Fruit fly (Drosophila melanogaster) whole organism, embryonic: ENCODE measurements around the gene CG32573.

Experiments
- Bteb2 ChIP-seq: fragments of 200-800 bp; sonication (Bioruptor generic); optimal IDR thresholded peaks from 2 replicates; lab custom pipeline; 2016; ENCODE audit warnings: missing biosample characterization, missing genetic modification characterization
- CG10565 ChIP-seq: fragments of 200-800 bp; sonication (Bioruptor generic); optimal IDR thresholded peaks from 3 replicates; lab custom pipeline; 2016; ENCODE audit warnings: missing biosample characterization, mild to moderate bottlenecking, missing genetic modification characterization
- CG11504 ChIP-seq: fragments of 200-800 bp; sonication (Bioruptor generic); optimal IDR thresholded peaks from 3 replicates; lab custom pipeline; 2019; ENCODE audit warnings: missing biosample characterization, mild to moderate bottlenecking, missing genetic modification characterization, moderate library complexity
- CG12391 ChIP-seq: fragments of 200-800 bp; sonication (Bioruptor generic); optimal IDR thresholded peaks from 3 replicates; lab custom pipeline; 2018; ENCODE audit warnings: missing biosample characterization, mild to moderate bottlenecking, missing genetic modification characterization, moderate library complexity
- CG14050 ChIP-seq: fragments of 200-800 bp; sonication (Bioruptor generic); IDR thresholded peaks from 3 replicates; pipeline ENCODE4 v1.3.6; 2022; ENCODE audit warnings: missing biosample characterization, missing genetic modification characterization
- CG14710 ChIP-seq: fragments of 200-800 bp; sonication (Bioruptor generic); optimal IDR thresholded peaks from 3 replicates; lab custom pipeline; 2019; ENCODE audit warnings: missing biosample characterization, mild to moderate bottlenecking, missing genetic modification characterization, moderate library complexity
- CG17359 ChIP-seq: fragments of 200-800 bp; sonication (Bioruptor generic); optimal IDR thresholded peaks from 3 replicates; lab custom pipeline; 2018; ENCODE audit warnings: missing biosample characterization, mild to moderate bottlenecking, missing genetic modification characterization, moderate library complexity
- CG17361 ChIP-seq: fragments of 200-800 bp; sonication (Bioruptor generic); IDR thresholded peaks from 3 replicates; pipeline ENCODE4 v1.3.6; 2022; ENCODE audit warnings: missing biosample characterization, missing genetic modification characterization
- CG17385 ChIP-seq: fragments of 200-800 bp; sonication (Bioruptor generic); optimal IDR thresholded peaks from 3 replicates; lab custom pipeline; 2018; ENCODE audit warnings: missing biosample characterization, mild to moderate bottlenecking, missing genetic modification characterization
- CG2712 ChIP-seq: fragments of 200-800 bp; optimal IDR thresholded peaks from 3 replicates; lab custom pipeline; 2019; ENCODE audit warnings: missing biosample characterization, mild to moderate bottlenecking, missing genetic modification characterization, moderate library complexity
- CG3163 ChIP-seq: fragments of 200-800 bp; sonication (Bioruptor generic); optimal IDR thresholded peaks from 3 replicates; lab custom pipeline; 2016; ENCODE audit warnings: missing biosample characterization, missing genetic modification characterization
- CG33557 ChIP-seq: fragments of 200-800 bp; sonication (Bioruptor generic); optimal IDR thresholded peaks from 2 replicates; lab custom pipeline; 2019; ENCODE audit warnings: missing biosample characterization, mild to moderate bottlenecking, missing genetic modification characterization, moderate library complexity
- CG42726 ChIP-seq: fragments of 200-800 bp; sonication (Bioruptor generic); IDR thresholded peaks from 2 replicates; pipeline ENCODE4 v1.3.6; 2022; ENCODE audit warnings: missing biosample characterization, missing genetic modification characterization; ENCODE audit not compliant: partially characterized antibody
- CG4820 ChIP-seq: fragments of 200-800 bp; sonication (Bioruptor generic); optimal IDR thresholded peaks from 3 replicates; lab custom pipeline; 2016; ENCODE audit warnings: missing biosample characterization, missing genetic modification characterization
- CG5180 ChIP-seq: fragments of 200-800 bp; sonication (Bioruptor generic); optimal IDR thresholded peaks from 3 replicates; lab custom pipeline; 2017; ENCODE audit warnings: missing biosample characterization, missing genetic modification characterization, mild to moderate bottlenecking, moderate library complexity, missing genetic modification reagents
- CG8290 ChIP-seq, 3 experiments: fragments of 200-800 bp; sonication (Bioruptor generic); optimal IDR thresholded peaks; 2 replicates each; lab custom pipeline; 2016 to 2019; ENCODE audit warnings: missing biosample characterization in 3 of 3, missing genetic modification characterization in 3 of 3, mild to moderate bottlenecking in 2 of 3, moderate library complexity in 1 of 3
- CG9609 ChIP-seq: fragments of 200-800 bp; sonication (Bioruptor generic); optimal IDR thresholded peaks from 3 replicates; lab custom pipeline; 2016; ENCODE audit warnings: missing biosample characterization, missing genetic modification characterization
- CG9797 ChIP-seq: fragments of 200-800 bp; sonication (Bioruptor generic); optimal IDR thresholded peaks from 3 replicates; lab custom pipeline; 2018; ENCODE audit warnings: missing biosample characterization, mild to moderate bottlenecking, missing genetic modification characterization
- CG9817 ChIP-seq: fragments of 200-800 bp; sonication (Bioruptor generic); optimal IDR thresholded peaks from 2 replicates; lab custom pipeline; 2018; ENCODE audit warnings: missing biosample characterization, mild to moderate bottlenecking, missing genetic modification characterization, moderate library complexity
- CG9876 ChIP-seq: fragments of 200-800 bp; sonication (Bioruptor generic); optimal IDR thresholded peaks from 2 replicates; lab custom pipeline; 2016; ENCODE audit warnings: missing biosample characterization, missing genetic modification characterization
- CG9932 ChIP-seq: fragments of 200-800 bp; sonication (Bioruptor generic); IDR thresholded peaks from 2 replicates; pipeline ENCODE4 v1.3.6; 2022; ENCODE audit warnings: missing biosample characterization, missing genetic modification characterization
- E2f2 ChIP-seq: fragments of 200-800 bp; sonication (Bioruptor generic); IDR thresholded peaks from 2 replicates; pipeline ENCODE4 v1.3.6; 2022; ENCODE audit warnings: missing biosample characterization, missing genetic modification characterization
- Ets65A ChIP-seq: fragments of 200-800 bp; sonication (Bioruptor generic); peaks from one replicate; lab custom pipeline; 2016; ENCODE audit warnings: missing biosample characterization, missing genetic modification characterization
- Ets97D ChIP-seq: fragments of 200-800 bp; sonication (Bioruptor generic); optimal IDR thresholded peaks from 3 replicates; lab custom pipeline; 2016; ENCODE audit warnings: missing biosample characterization, missing genetic modification characterization
- GATAe ChIP-seq: fragments of 200-800 bp; sonication (Bioruptor generic); conservative IDR thresholded peaks from 2 replicates; pipeline ENCODE4 v1.3.6; 2022; ENCODE audit warnings: missing biosample characterization, missing genetic modification characterization
- HmgD ChIP-seq: fragments of 200-800 bp; sonication (Bioruptor generic); optimal IDR thresholded peaks from 3 replicates; lab custom pipeline; 2016; ENCODE audit warnings: missing biosample characterization, missing genetic modification characterization
- Hsf ChIP-seq: fragments of 200-800 bp; sonication (Bioruptor generic); optimal IDR thresholded peaks from 3 replicates; lab custom pipeline; 2016; ENCODE audit warnings: missing biosample characterization, missing genetic modification characterization
- Med ChIP-seq: fragments of 200-800 bp; sonication (Bioruptor generic); peaks from one replicate; lab custom pipeline; 2016; ENCODE audit warnings: missing biosample characterization, missing genetic modification characterization, mild to moderate bottlenecking, inconsistent platforms, moderate library complexity
- Myb ChIP-seq: fragments of 200-800 bp; sonication (Bioruptor generic); optimal IDR thresholded peaks from 2 replicates; lab custom pipeline; 2016; ENCODE audit warnings: missing biosample characterization, missing genetic modification characterization
- Rfx ChIP-seq: fragments of 200-800 bp; sonication (Bioruptor generic); IDR thresholded peaks from 2 replicates; pipeline ENCODE4 v1.3.6; 2022; ENCODE audit warnings: missing biosample characterization, missing genetic modification characterization
- YL-1 ChIP-seq: fragments of 200-800 bp; sonication (Bioruptor generic); optimal IDR thresholded peaks from 3 replicates; lab custom pipeline; 2017; ENCODE audit warnings: missing biosample characterization, mild to moderate bottlenecking, missing genetic modification characterization
- dpn ChIP-seq, 2 experiments: fragments of 200-800 bp; sonication (Bioruptor generic); optimal IDR thresholded peaks; 3 replicates each; lab custom pipeline; 2016; ENCODE audit warnings: missing biosample characterization in 2 of 2, missing genetic modification characterization in 2 of 2
- fd64A ChIP-seq: fragments of 200-800 bp; sonication (Bioruptor generic); optimal IDR thresholded peaks from 3 replicates; lab custom pipeline; 2018; ENCODE audit warnings: missing biosample characterization, mild to moderate bottlenecking, missing genetic modification characterization
- gce ChIP-seq: fragments of 200-800 bp; sonication (Bioruptor generic); IDR thresholded peaks from 3 replicates; pipeline ENCODE4 v1.3.6; 2022; ENCODE audit warnings: missing biosample characterization, missing genetic modification characterization
- gfzf ChIP-seq: fragments of 200-800 bp; sonication (Bioruptor generic); optimal IDR thresholded peaks from 2 replicates; lab custom pipeline; 2016; ENCODE audit warnings: missing biosample characterization, mild to moderate bottlenecking, missing genetic modification characterization, moderate library complexity
- maf-S ChIP-seq: fragments of 200-800 bp; sonication (Bioruptor generic); optimal IDR thresholded peaks from 2 replicates; lab custom pipeline; 2016; ENCODE audit warnings: missing biosample characterization, missing genetic modification characterization
- mam ChIP-seq: fragments of 200-800 bp; sonication (Bioruptor generic); optimal IDR thresholded peaks from 3 replicates; lab custom pipeline; 2016; ENCODE audit warnings: missing biosample characterization, missing genetic modification characterization
- mirr ChIP-seq: fragments of 200-800 bp; sonication (Bioruptor generic); optimal IDR thresholded peaks from 3 replicates; lab custom pipeline; 2018; ENCODE audit warnings: missing biosample characterization, mild to moderate bottlenecking, missing genetic modification characterization
- oc ChIP-seq: fragments of 200-800 bp; sonication (Bioruptor generic); optimal IDR thresholded peaks from 2 replicates; lab custom pipeline; 2018; ENCODE audit warnings: missing biosample characterization, mild to moderate bottlenecking, missing genetic modification characterization, moderate library complexity
- otp ChIP-seq: fragments of 200-800 bp; sonication (Bioruptor generic); IDR thresholded peaks from 3 replicates; pipeline ENCODE4, ENCODE4 v1.3.6; 2022; ENCODE audit warnings: missing biosample characterization, missing genetic modification characterization
- phol ChIP-seq: fragments of 200-800 bp; sonication (Bioruptor generic); optimal IDR thresholded peaks from 3 replicates; lab custom pipeline; 2018; ENCODE audit warnings: missing biosample characterization, mild to moderate bottlenecking, missing genetic modification characterization, moderate library complexity
- pzg ChIP-seq: fragments of 200-800 bp; sonication (Bioruptor generic); optimal IDR thresholded peaks from 3 replicates; lab custom pipeline; 2018; ENCODE audit warnings: missing biosample characterization, mild to moderate bottlenecking, missing genetic modification characterization, moderate library complexity
- shn ChIP-seq: fragments of 200-800 bp; sonication (Bioruptor generic); optimal IDR thresholded peaks from 3 replicates; lab custom pipeline; 2016; ENCODE audit warnings: missing biosample characterization, missing genetic modification characterization
- sqz ChIP-seq: fragments of 200-800 bp; sonication (Bioruptor generic); optimal IDR thresholded peaks from 3 replicates; lab custom pipeline; 2018; ENCODE audit warnings: missing biosample characterization, mild to moderate bottlenecking, missing genetic modification characterization
- stwl ChIP-seq: fragments of 200-800 bp; sonication (Bioruptor generic); optimal IDR thresholded peaks from 3 replicates; lab custom pipeline; 2018; ENCODE audit warnings: missing biosample characterization, mild to moderate bottlenecking, missing genetic modification characterization, moderate library complexity
- tna ChIP-seq: fragments of 200-800 bp; sonication (Bioruptor generic); IDR thresholded peaks from 2 replicates; pipeline ENCODE4 v1.3.6; 2022; ENCODE audit warnings: missing biosample characterization, missing genetic modification characterization; ENCODE audit not compliant: partially characterized antibody
- trem ChIP-seq: fragments of 200-800 bp; optimal IDR thresholded peaks from 3 replicates; lab custom pipeline; 2019; ENCODE audit warnings: missing biosample characterization, mild to moderate bottlenecking, missing genetic modification characterization, moderate library complexity
- tup ChIP-seq: fragments of 200-800 bp; sonication (Bioruptor generic); optimal IDR thresholded peaks from 2 replicates; lab custom pipeline; 2016; ENCODE audit warnings: missing biosample characterization, mild to moderate bottlenecking, missing genetic modification characterization, moderate library complexity

Gene CG32573

dm6 chrX:16694959-16695358 is 43.8 kb downstream of the CG32573 start, which contains the start of gene Septin4 (continued):
- TF ChIP-seq CG8290 (GFP tag; optimal IDR thresholded peaks at IDR 0.05; lab: Kevin White, UChicago), result no peak
- TF ChIP-seq CG8290 (tag; optimal IDR thresholded peaks at IDR 0.05; lab: Kevin White, UChicago), result peak in 1 of 2 experiments; percentile 20
- no peak for TF ChIP-seq fd64A
- no peak for TF ChIP-seq GATAe (GFP tag; lab: Robert Waterston, UW)
- TF ChIP-seq CG5180, result peak; percentile 24
- TF ChIP-seq CG17385 (GFP tag; lab: Kevin White, UChicago), result peak; percentile 32

DNA sequence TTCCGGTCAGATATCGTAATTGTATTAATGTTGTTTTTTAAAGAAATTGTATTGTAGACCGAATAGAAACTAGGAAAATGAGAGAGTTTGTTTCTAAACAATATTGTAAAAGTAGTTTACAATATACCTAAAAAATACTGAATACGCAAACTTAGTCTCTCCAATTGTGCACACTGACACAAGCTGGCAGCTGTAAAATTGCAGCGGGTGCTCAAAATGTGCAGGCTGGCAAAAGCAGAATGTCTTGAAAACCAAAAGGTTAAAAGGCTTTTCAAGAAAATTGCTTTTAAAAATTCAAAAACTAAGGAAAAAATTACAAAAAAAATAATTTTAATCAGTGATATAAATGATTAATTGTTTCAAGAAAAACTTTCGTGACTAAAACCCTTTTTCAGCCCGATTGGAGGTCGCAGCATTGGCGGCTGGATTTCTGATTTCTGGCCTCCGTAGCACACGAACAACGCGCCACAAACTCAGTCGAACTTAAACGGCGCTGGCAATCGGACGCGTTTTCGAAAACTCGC is 44.5 kb downstream of the CG32573 start, which contains the start of gene CG4678:
TSS of gene CG4678 (plus strand) at position 474 of the 524 bp plus-strand sequence.
- TF ChIP-seq CG42726 (GFP tag; lab: Robert Waterston, UW) (peak; percentile 51; the same call in 1 of the 2 replicates), CG8290 (GFP tag; optimal IDR thresholded peaks at IDR 0.05; lab: Kevin White, UChicago) (no peak), CG8290 (tag; optimal IDR thresholded peaks at IDR 0.05; lab: Kevin White, UChicago) (peak in 1 of 2 experiments; percentile 3), otp (GFP tag; lab: Robert Waterston, UW) (no peak), Ets97D (GFP tag; lab: Kevin White, UChicago) (peak; percentile 52), mam (GFP tag; lab: Kevin White, UChicago) (peak; percentile 1), CG33557 (GFP tag; lab: Kevin White, UChicago) (no peak), Hsf (GFP tag; lab: Kevin White, UChicago) (no peak), sqz (GFP tag; lab: Kevin White, UChicago) (no peak), Rfx (GFP tag; lab: Robert Waterston, UW) (peak; percentile 26; the same call in 1 of the 2 replicates), HmgD (GFP tag; lab: Kevin White, UChicago) (peak; percentile 43), Myb (GFP tag; lab: Kevin White, UChicago) (peak; percentile 52), Ets65A (GFP tag; lab: Kevin White, UChicago) (peak; percentile 93), maf-S (GFP tag; lab: Kevin White, UChicago) (no peak), Med (GFP tag; lab: Kevin White, UChicago) (peak; percentile 81), CG10565 (no peak), tna (GFP tag; lab: Robert Waterston, UW) (no peak), CG9932 (GFP tag; lab: Robert Waterston, UW) (0 out of 2 replicates have a peak, but pooled peaks have one; percentile 12), mirr (no peak), gce (GFP tag; lab: Robert Waterston, UW) (no peak), CG14710 (tag; lab: Kevin White, UChicago) (peak; percentile 23), CG12391 (tag; lab: Kevin White, UChicago) (no peak), CG9876 (no peak), CG2712 (peak; percentile 5), CG17385 (GFP tag; lab: Kevin White, UChicago) (no peak), CG11504 (tag; lab: Kevin White, UChicago) (peak; percentile 51), trem (tag; lab: Kevin White, UChicago) (peak; percentile 17), E2f2 (GFP tag; lab: Robert Waterston, UW) (peak; percentile 89), stwl (peak; percentile 90), phol (tag; lab: Kevin White, UChicago) (peak; percentile 19), dpn (GFP tag; optimal IDR thresholded peaks at IDR 0.05; lab: Kevin White, UChicago) (no peak), tup (GFP tag; lab: Kevin White, UChicago) (no peak), gfzf (GFP tag; lab: Kevin White, UChicago) (peak; percentile 72), Bteb2 (no peak), YL-1 (GFP tag; lab: Kevin White, UChicago) (no peak), CG3163 (GFP tag; lab: Kevin White, UChicago) (no peak), CG4820 (GFP tag; lab: Kevin White, UChicago) (no peak), CG17359 (tag; lab: Kevin White, UChicago) (peak; percentile 8), CG9817 (tag; lab: Kevin White, UChicago) (no peak), CG14050 (GFP tag; lab: Robert Waterston, UW) (no peak), CG9797 (GFP tag; lab: Kevin White, UChicago) (peak; percentile 22), oc (no peak), CG9609 (GFP tag; lab: Kevin White, UChicago) (peak; percentile 6), CG17361 (GFP tag; lab: Robert Waterston, UW) (no peak), pzg (GFP tag; lab: Kevin White, UChicago) (peak; percentile 64), shn (no peak)
